Worm (Caenorhabditis elegans): ENCODE results near the gene tdo-2.

The tdo-2 gene

ce11 chrIII:5943368-5944180, 23.8 kb upstream of the tdo-2 start (continued):
- TF ChIP-seq hmg-20 (GFP tag; IDR thresholded peaks at IDR 0.05) (0 out of 2 replicates have a peak, but pooled peaks have one; percentile 30), madf-8 (GFP tag; conservative IDR thresholded peaks at IDR 0.05) (no peak; the same call in 1 of the 2 replicates), ceh-79 (tag; optimal IDR thresholded peaks at IDR 0.05) (no peak), K11D2.4 (GFP tag; IDR thresholded peaks at IDR 0.05) (peak; percentile 67; the same call in 1 of the 2 replicates), madf-10 (tag; optimal IDR thresholded peaks at IDR 0.05) (peak; percentile 82), F37B4.10 (GFP tag; IDR thresholded peaks at IDR 0.05) (no peak), rpc-1 (optimal IDR thresholded peaks at IDR 0.05) (no peak), rpc-1 (tag; optimal IDR thresholded peaks at IDR 0.05) (no peak), B0336.3 (GFP tag; IDR thresholded peaks at IDR 0.05) (peak; percentile 93), dox-1 (GFP tag; IDR thresholded peaks at IDR 0.05) (peak; percentile 56), tbp1 (GFP tag; optimal IDR thresholded peaks at IDR 0.05) (peak; percentile 62), mes-4 (tag; optimal IDR thresholded peaks at IDR 0.05) (no peak), dpff-1 (tag; optimal IDR thresholded peaks at IDR 0.05) (no peak), F57C9.4 (tag; optimal IDR thresholded peaks at IDR 0.05) (no peak), F39B2.1 (GFP tag; IDR thresholded peaks at IDR 0.05) (0 out of 2 replicates have a peak, but pooled peaks have one; percentile 4), rcor-1 (GFP tag; IDR thresholded peaks at IDR 0.05) (peak; percentile 73), ZK185.1 (tag; optimal IDR thresholded peaks at IDR 0.05; ENCODE audit: poor library complexity, severe bottlenecking) (peak; percentile 75), egl-44 (GFP tag; IDR thresholded peaks at IDR 0.05) (peak; percentile 66), ceh-40 (GFP tag; IDR thresholded peaks at IDR 0.05) (no peak), ama-1 (optimal IDR thresholded peaks at IDR 0.05) (peak; percentile 91), ama-1 (GFP tag; optimal IDR thresholded peaks at IDR 0.05) (peak; percentile 78 to 91), F57A8.1 (GFP tag; optimal IDR thresholded peaks at IDR 0.05) (no peak), mxl-1 (tag; optimal IDR thresholded peaks at IDR 0.05) (peak; percentile 49), lin-35 (GFP tag; optimal IDR thresholded peaks at IDR 0.05) (peak in 1 of 3 experiments; percentile 78), aptf-3 (GFP tag; IDR thresholded peaks at IDR 0.05) (no peak), F33H1.4 (GFP tag; IDR thresholded peaks at IDR 0.05) (peak; percentile 30; the same call in 1 of the 2 replicates), tlf-1 (GFP tag; optimal IDR thresholded peaks at IDR 0.05) (peak; percentile 84), ceh-58 (GFP tag; IDR thresholded peaks at IDR 0.05) (peak; percentile 81; the same call in 1 of the 2 replicates), Y95B8A.8 (GFP tag; IDR thresholded peaks at IDR 0.05) (peak; percentile 89), nhr-80 (tag; optimal IDR thresholded peaks at IDR 0.05) (peak; percentile 17), pbrm-1 (GFP tag; IDR thresholded peaks at IDR 0.05) (peak; percentile 15), sptf-2 (GFP tag; optimal IDR thresholded peaks at IDR 0.05) (no peak), nfyb-1 (GFP tag; IDR thresholded peaks at IDR 0.05) (peak; percentile 86), ekl-4 (GFP tag; IDR thresholded peaks at IDR 0.05) (peak; percentile 81), pha-4 (tag; optimal IDR thresholded peaks at IDR 0.05) (peak; percentile 60), ceh-91 (GFP tag; IDR thresholded peaks at IDR 0.05) (no peak), zim-3 (tag; optimal IDR thresholded peaks at IDR 0.05) (peak; percentile 27), Y79H2A.3 (GFP tag; conservative IDR thresholded peaks at IDR 0.05) (peak; percentile 92; the same call in 1 of the 2 replicates), lin-26 (GFP tag; IDR thresholded peaks at IDR 0.05) (peak; percentile 77; the same call in 1 of the 2 replicates), K12H6.12 (tag; optimal IDR thresholded peaks at IDR 0.05) (peak; percentile 22), F52B5.7 (tag; optimal IDR thresholded peaks at IDR 0.05) (peak; percentile 62), let-607 (tag; optimal IDR thresholded peaks at IDR 0.05) (peak; percentile 31 to 35), sdz-38 (tag; optimal IDR thresholded peaks at IDR 0.05) (no peak), snpc-1.1 (tag; optimal IDR thresholded peaks at IDR 0.05; ENCODE audit: insufficient read depth) (peak; percentile 73), hmg-1.2 (GFP tag; IDR thresholded peaks at IDR 0.05) (peak; percentile 60), repo-1 (tag; optimal IDR thresholded peaks at IDR 0.05) (peak; percentile 96), xnd-1 (tag; optimal IDR thresholded peaks at IDR 0.05) (no peak), B0261.1 (tag; optimal IDR thresholded peaks at IDR 0.05) (no peak)
